Worm (Caenorhabditis elegans) whole organism, L4 larva: ENCODE results near the gene srd-1.

Source experiments
- F10B5.3 ChIP-seq: sonication (generic microtip); optimal IDR thresholded peaks from 2 replicates; lab custom pipeline; 2016; ENCODE audit warnings: mild to moderate bottlenecking, missing genetic modification characterization, missing compliant biosample characterization
- T20F7.1 ChIP-seq: fragments of 200-800 bp; sonication (Bioruptor generic); optimal IDR thresholded peaks from 2 replicates; lab custom pipeline; 2018; ENCODE audit warnings: mild to moderate bottlenecking, missing genetic modification characterization, missing compliant biosample characterization
- Y48G9A.11 ChIP-seq: fragments of 200-800 bp; sonication (Bioruptor generic); IDR thresholded peaks from 2 replicates; pipeline ENCODE4 v1.3.6; 2022; ENCODE audit warnings: missing genetic modification reagents, missing genetic modification characterization, missing compliant biosample characterization
- Y5F2A.4 ChIP-seq: fragments of 200-800 bp; sonication (Bioruptor generic); optimal IDR thresholded peaks from 2 replicates; lab custom pipeline; 2018; ENCODE audit warnings: mild to moderate bottlenecking, missing genetic modification characterization, missing compliant biosample characterization
- ZK337.2 ChIP-seq: fragments of 200-800 bp; sonication (Bioruptor generic); IDR thresholded peaks from 2 replicates; pipeline ENCODE4 v1.3.6; 2022; ENCODE audit warnings: missing genetic modification reagents, missing genetic modification characterization, missing compliant biosample characterization
- aha-1 ChIP-seq: fragments of 150-350 bp; peaks from one replicate; lab custom pipeline; 2014; ENCODE audit warnings: missing biosample characterization, missing genetic modification characterization
- ceh-44 ChIP-seq: fragments of 200-800 bp; sonication (Bioruptor generic); IDR thresholded peaks from 2 replicates; pipeline ENCODE4 v1.3.6; 2022; ENCODE audit warnings: missing genetic modification reagents, missing genetic modification characterization, missing compliant biosample characterization
- ceh-62 ChIP-seq: sonication (generic microtip); optimal IDR thresholded peaks from 2 replicates; lab custom pipeline; 2017; ENCODE audit warnings: missing biosample characterization, missing genetic modification characterization
- ceh-82 ChIP-seq: sonication (generic microtip); optimal IDR thresholded peaks from 2 replicates; lab custom pipeline; 2017; ENCODE audit warnings: missing biosample characterization, missing genetic modification characterization
- ces-1 ChIP-seq: fragments of 150-350 bp; sonication (generic microtip); optimal IDR thresholded peaks from 4 replicates; lab custom pipeline; 2014; ENCODE audit warnings: missing biosample characterization, missing genetic modification reagents, missing genetic modification characterization
- ctbp-1 ChIP-seq: fragments of 200-800 bp; sonication (Bioruptor generic); IDR thresholded peaks from 2 replicates; pipeline ENCODE4 v1.3.6; 2022; ENCODE audit warnings: missing genetic modification reagents, missing genetic modification characterization, missing compliant biosample characterization
- daf-8 ChIP-seq: fragments of 200-800 bp; sonication (Bioruptor generic); IDR thresholded peaks from 2 replicates; pipeline ENCODE4 v1.3.6; 2022; ENCODE audit warnings: missing genetic modification characterization, missing compliant biosample characterization
- dmd-6 ChIP-seq: fragments of 200-800 bp; sonication (Bioruptor generic); IDR thresholded peaks from 2 replicates; pipeline ENCODE4 v1.3.6; 2022; ENCODE audit warnings: missing genetic modification reagents, missing genetic modification characterization, missing compliant biosample characterization
- dmd-8 ChIP-seq: fragments of 200-800 bp; sonication (Bioruptor generic); IDR thresholded peaks from 2 replicates; pipeline ENCODE4 v1.3.6; 2022; ENCODE audit warnings: missing genetic modification characterization, missing compliant biosample characterization
- dmd-9 ChIP-seq: fragments of 200-800 bp; sonication (Bioruptor generic); IDR thresholded peaks from 2 replicates; pipeline ENCODE4 v1.3.6; 2022; ENCODE audit warnings: missing genetic modification reagents, missing genetic modification characterization, missing compliant biosample characterization
- egl-27 ChIP-seq: sonication (generic microtip); optimal IDR thresholded peaks from 3 replicates; lab custom pipeline; 2017; ENCODE audit warnings: missing biosample characterization, missing genetic modification reagents, missing genetic modification characterization
- hlh-11 ChIP-seq: fragments of 200-800 bp; sonication (Bioruptor generic); optimal IDR thresholded peaks from 2 replicates; lab custom pipeline; 2018; ENCODE audit warnings: mild to moderate bottlenecking, missing genetic modification characterization, missing compliant biosample characterization
- lin-15B ChIP-seq: fragments of 150-350 bp; sonication (generic microtip); optimal IDR thresholded peaks from 3 replicates; lab custom pipeline; 2014; ENCODE audit warnings: missing biosample characterization, missing genetic modification characterization
- lir-3 ChIP-seq: sonication (generic microtip); optimal IDR thresholded peaks from 2 replicates; lab custom pipeline; 2016; ENCODE audit warnings: mild to moderate bottlenecking, missing genetic modification characterization, missing compliant biosample characterization
- madf-9 ChIP-seq: fragments of 200-800 bp; sonication (Bioruptor generic); conservative IDR thresholded peaks from 2 replicates; pipeline ENCODE4 v1.3.6; 2022; ENCODE audit warnings: missing genetic modification reagents, missing genetic modification characterization, missing compliant biosample characterization
- mxl-3 ChIP-seq: fragments of 200-800 bp; sonication (Bioruptor generic); optimal IDR thresholded peaks from 2 replicates; lab custom pipeline; 2018; ENCODE audit warnings: mild to moderate bottlenecking, missing genetic modification characterization, missing compliant biosample characterization
- nhr-111 ChIP-seq: fragments of 200-800 bp; sonication (Bioruptor generic); optimal IDR thresholded peaks from 2 replicates; lab custom pipeline; 2018; ENCODE audit warnings: mild to moderate bottlenecking, missing genetic modification characterization, missing compliant biosample characterization
- nhr-237 ChIP-seq: sonication (generic microtip); optimal IDR thresholded peaks from 2 replicates; lab custom pipeline; 2017; ENCODE audit warnings: missing biosample characterization, missing genetic modification characterization
- nhr-28 ChIP-seq: fragments of 150-350 bp; optimal IDR thresholded peaks from 2 replicates; lab custom pipeline; 2014; ENCODE audit warnings: missing biosample characterization, missing genetic modification characterization
- nhr-76 ChIP-seq: fragments of 150-350 bp; optimal IDR thresholded peaks from 2 replicates; lab custom pipeline; 2014; ENCODE audit warnings: missing biosample characterization, missing genetic modification characterization
- nhr-77 ChIP-seq: fragments of 150-350 bp; optimal IDR thresholded peaks from 2 replicates; lab custom pipeline; 2014; ENCODE audit warnings: missing biosample characterization, missing genetic modification characterization
- php-3 ChIP-seq: fragments of 200-800 bp; sonication (Bioruptor generic); IDR thresholded peaks from 2 replicates; pipeline ENCODE4 v1.3.6; 2022; ENCODE audit warnings: missing genetic modification reagents, missing genetic modification characterization, missing compliant biosample characterization
- pqm-1 ChIP-seq: sonication (generic microtip); optimal IDR thresholded peaks from 2 replicates; lab custom pipeline; 2017; ENCODE audit warnings: missing biosample characterization, missing genetic modification characterization
- rbr-2 ChIP-seq: sonication (generic microtip); optimal IDR thresholded peaks from 2 replicates; lab custom pipeline; 2016; ENCODE audit warnings: missing genotype, missing genetic modification characterization, missing compliant biosample characterization
- saeg-2 ChIP-seq: fragments of 200-800 bp; sonication (Bioruptor generic); IDR thresholded peaks from 2 replicates; pipeline ENCODE4 v1.3.6; 2022; ENCODE audit warnings: missing genetic modification reagents, missing genetic modification characterization, missing compliant biosample characterization
- sdz-12 ChIP-seq: fragments of 200-800 bp; sonication (Bioruptor generic); optimal IDR thresholded peaks from 2 replicates; lab custom pipeline; 2018; ENCODE audit warnings: mild to moderate bottlenecking, missing genetic modification characterization, missing compliant biosample characterization
- set-16 ChIP-seq: fragments of 200-800 bp; sonication (Bioruptor generic); IDR thresholded peaks from 2 replicates; pipeline ENCODE4 v1.3.6; 2022; ENCODE audit warnings: missing genetic modification reagents, missing genetic modification characterization, missing compliant biosample characterization
- snpc-4 ChIP-seq: fragments of 150-350 bp; optimal IDR thresholded peaks from 2 replicates; lab custom pipeline; 2014; ENCODE audit warnings: missing biosample characterization, missing genetic modification characterization
- unc-62 ChIP-seq, 3 experiments: fragments of 150-350 bp in 1 of 3; sonication (generic microtip); optimal IDR thresholded peaks in 2 of 3; peaks in 1 of 3; 1 replicate in 1 of 3; 2 replicates in 2 of 3; lab custom pipeline; 2014 to 2017; ENCODE audit warnings: missing biosample characterization in 3 of 3, missing genetic modification characterization in 3 of 3, missing genetic modification reagents in 3 of 3, missing genotype in 1 of 3
- vab-7 ChIP-seq: fragments of 200-800 bp; sonication (Bioruptor generic); IDR thresholded peaks from 2 replicates; pipeline ENCODE4 v1.3.6; 2022; ENCODE audit warnings: missing genetic modification reagents, missing genetic modification characterization, missing compliant biosample characterization
- zag-1 ChIP-seq: fragments of 150-350 bp; optimal IDR thresholded peaks from 2 replicates; lab custom pipeline; 2014; ENCODE audit warnings: missing biosample characterization, missing genetic modification characterization
- zfp-3 ChIP-seq: fragments of 200-800 bp; sonication (Bioruptor generic); conservative IDR thresholded peaks from 2 replicates; pipeline ENCODE4 v1.3.6; 2022; ENCODE audit warnings: missing genetic modification reagents, missing genetic modification characterization, missing compliant biosample characterization

The srd-1 gene

ce11 chrII:10147502-10147901 lies 35.0 kb downstream of the srd-1 start:
- TF ChIP-seq ceh-82 (no peak), Y48G9A.11 (GFP tag; lab: Robert Waterston, UW) (no peak), hlh-11 (tag; lab: Kevin White, UChicago) (no peak), F10B5.3 (tag; lab: Kevin White, UChicago) (no peak), ces-1 (GFP tag; lab: Kevin White, UChicago) (no peak), vab-7 (GFP tag; lab: Robert Waterston, UW) (no peak), snpc-4 (no peak), nhr-237 (tag; lab: Kevin White, UChicago) (no peak), daf-8 (no peak), lin-15B (tag; lab: Kevin White, UChicago) (no peak), Y5F2A.4 (GFP tag; lab: Kevin White, UChicago) (no peak), zfp-3 (GFP tag; lab: Robert Waterston, UW) (no peak)
- TF ChIP-seq, all 104 proteins: peak for 0

- TF ChIP-seq unc-62 (GFP tag; optimal IDR thresholded peaks at IDR 0.05 in 1 of 2; lab: Kevin White, UChicago) (peak in 1 of 2 experiments; percentile 3), unc-62 (tag; optimal IDR thresholded peaks at IDR 0.05; lab: Kevin White, UChicago) (no peak), ceh-44 (GFP tag; lab: Robert Waterston, UW) (no peak), aha-1 (peak; percentile 88), zag-1 (no peak)
These were observed 36.0 kb downstream of the srd-1 start, which contains the start of gene pax-3 for ce11 chrII:10146488-10146887. Gene pax-3, plus strand, starts transcription at chrII:10146570.

ce11 chrII:10144092-10144491 lies 38.4 kb downstream of the srd-1 start, which contains the start of gene F27E5.3:
Gene F27E5.3, minus strand, starts transcription at chrII:10144192.
- TF ChIP-seq nhr-76 (tag; lab: Kevin White, UChicago) (no peak), set-16 (no peak), rbr-2 (tag; lab: Kevin White, UChicago) (no peak), unc-62 (GFP tag; optimal IDR thresholded peaks at IDR 0.05 in 1 of 2; lab: Kevin White, UChicago) (peak in 1 of 2 experiments; percentile 70), unc-62 (tag; optimal IDR thresholded peaks at IDR 0.05; lab: Kevin White, UChicago) (no peak), madf-9 (no peak), nhr-77 (tag; lab: Kevin White, UChicago) (no peak), nhr-111 (GFP tag; lab: Kevin White, UChicago) (no peak)

ce11 chrII:10139177-10139640 lies 43.3 kb downstream of the srd-1 start, which contains the start of gene asah-2:
Gene asah-2, plus strand, starts transcription at chrII:10139590.
- TF ChIP-seq mxl-3 (GFP tag; lab: Kevin White, UChicago) (peak; percentile 66), dmd-9 (no peak), saeg-2 (no peak), ctbp-1 (no peak), T20F7.1 (GFP tag; lab: Kevin White, UChicago) (no peak), nhr-28 (tag; lab: Kevin White, UChicago) (peak; percentile 41), lir-3 (tag; lab: Kevin White, UChicago) (no peak), pqm-1 (tag; lab: Kevin White, UChicago) (peak; percentile 77), daf-8 (no peak), hlh-11 (tag; lab: Kevin White, UChicago) (peak; percentile 8), dmd-6 (peak; percentile 63), egl-27 (tag; lab: Kevin White, UChicago) (no peak), dmd-8 (GFP tag; lab: Robert Waterston, UW) (no peak), php-3 (GFP tag; lab: Robert Waterston, UW) (0 out of 2 replicates have a peak, but pooled peaks have one; percentile 24), ZK337.2 (GFP tag; lab: Robert Waterston, UW) (no peak), ceh-62 (tag; lab: Kevin White, UChicago) (no peak), sdz-12 (GFP tag; lab: Kevin White, UChicago) (no peak)
